Worm (Caenorhabditis elegans) whole organism, late embryonic: ENCODE results near the gene slc-25A32.

ENCODE experiments used
- ama-1 ChIP-seq: fragments of 150-350 bp; optimal IDR thresholded peaks from 2 replicates; lab custom pipeline; 2014
- ceh-31 ChIP-seq: sonication (generic microtip); optimal IDR thresholded peaks from 2 replicates; lab custom pipeline; 2016; ENCODE audit warnings: missing genetic modification characterization, missing compliant biosample characterization
- gmeb-2 ChIP-seq: sonication (generic microtip); optimal IDR thresholded peaks from 2 replicates; lab custom pipeline; 2016; ENCODE audit warnings: missing genetic modification characterization, inconsistent platforms, missing compliant biosample characterization
- hlh-30 ChIP-seq: sonication (generic microtip); optimal IDR thresholded peaks from 2 replicates; lab custom pipeline; 2017; ENCODE audit warnings: antibody characterized with exemption, missing genetic modification characterization, missing compliant biosample characterization; ENCODE audit not compliant: insufficient read depth
- pqm-1 ChIP-seq: sonication (generic microtip); optimal IDR thresholded peaks from 2 replicates; lab custom pipeline; 2016; ENCODE audit warnings: missing genetic modification characterization, missing compliant biosample characterization
- tbx-2 ChIP-seq: sonication (generic microtip); optimal IDR thresholded peaks from 2 replicates; lab custom pipeline; 2016; ENCODE audit warnings: missing genetic modification characterization, missing compliant biosample characterization
- unc-86 ChIP-seq: sonication (generic microtip); optimal IDR thresholded peaks from 2 replicates; lab custom pipeline; 2016; ENCODE audit warnings: missing genetic modification characterization, missing compliant biosample characterization

ce11 chrII:8226475-8226874 is 49.6 kb upstream of the slc-25A32 start:
- no peak for TF ChIP-seq gmeb-2 (tag; lab: Kevin White, UChicago)
- no peak for TF ChIP-seq unc-86 (tag; lab: Kevin White, UChicago)
- no peak for TF ChIP-seq pqm-1 (tag; lab: Kevin White, UChicago)
- no peak for TF ChIP-seq tbx-2
- no peak for TF ChIP-seq hlh-30
- TF ChIP-seq ceh-31 (tag; lab: Kevin White, UChicago): no peak
- TF ChIP-seq ama-1 (lab: Kevin White, UChicago): no peak
